Worm (Caenorhabditis elegans) whole organism, young adult: ENCODE measurements around the gene ugtp-1.

Experiments
- F10E7.11 ChIP-seq: sonication (generic microtip); optimal IDR thresholded peaks from 2 replicates; lab custom pipeline; 2017; ENCODE audit warnings: mild to moderate bottlenecking, missing genetic modification characterization, moderate library complexity, missing compliant biosample characterization
- F33H1.4 ChIP-seq: fragments of 200-800 bp; sonication (Bioruptor generic); IDR thresholded peaks from 2 replicates; pipeline ENCODE4 v1.3.6; 2022; ENCODE audit warnings: missing genetic modification reagents, missing genetic modification characterization, missing compliant biosample characterization
- F39B2.1 ChIP-seq: fragments of 200-800 bp; sonication (Bioruptor generic); IDR thresholded peaks from 2 replicates; pipeline ENCODE4 v1.3.6; 2022; ENCODE audit warnings: missing genetic modification reagents, missing genetic modification characterization, missing compliant biosample characterization
- fkh-3 ChIP-seq: sonication (generic microtip); optimal IDR thresholded peaks from 2 replicates; lab custom pipeline; 2016; ENCODE audit warnings: mild to moderate bottlenecking, missing genetic modification characterization, missing compliant biosample characterization
- madf-3 ChIP-seq: fragments of 200-800 bp; sonication (Bioruptor generic); IDR thresholded peaks from 2 replicates; pipeline ENCODE4 v1.3.6; 2022; ENCODE audit warnings: missing genetic modification reagents, missing genetic modification characterization, missing compliant biosample characterization
- nfya-2 ChIP-seq: fragments of 200-800 bp; sonication (Bioruptor generic); IDR thresholded peaks from 2 replicates; pipeline ENCODE4 v1.3.6; 2022; ENCODE audit warnings: missing genetic modification reagents, missing genetic modification characterization, missing compliant biosample characterization
- sdz-38 ChIP-seq: sonication (generic microtip); optimal IDR thresholded peaks from 2 replicates; lab custom pipeline; 2016; ENCODE audit warnings: missing genotype, missing genetic modification characterization, missing compliant biosample characterization
- zim-3 ChIP-seq: sonication (generic microtip); optimal IDR thresholded peaks from 2 replicates; lab custom pipeline; 2017; ENCODE audit warnings: mild to moderate bottlenecking, missing genetic modification characterization, moderate library complexity, missing compliant biosample characterization

- TF ChIP-seq F33H1.4 (no peak), sdz-38 (tag; lab: Kevin White, UChicago) (no peak), fkh-3 (tag; lab: Kevin White, UChicago) (no peak), F10E7.11 (tag; lab: Kevin White, UChicago) (no peak), nfya-2 (no peak), F39B2.1 (no peak), zim-3 (tag; lab: Kevin White, UChicago) (no peak), madf-3 (no peak)
Observed at ce11 chrIII:8742584-8742983, 7.9 kb downstream of the ugtp-1 start.
